Worm (Caenorhabditis elegans) whole organism, late embryonic: ENCODE measurements around the gene R13H7.2.

Experiments
- C08G9.2 ChIP-seq: sonication (generic microtip); optimal IDR thresholded peaks from 2 replicates; lab custom pipeline; 2016; ENCODE audit warnings: mild to moderate bottlenecking, missing genetic modification characterization, moderate library complexity, missing compliant biosample characterization
- F13H6.1 ChIP-seq: sonication (generic microtip); optimal IDR thresholded peaks from 2 replicates; lab custom pipeline; 2016; ENCODE audit warnings: missing genetic modification characterization, missing compliant biosample characterization
- K02D7.2 ChIP-seq: sonication (generic microtip); optimal IDR thresholded peaks from 2 replicates; lab custom pipeline; 2017; ENCODE audit warnings: mild to moderate bottlenecking, missing genetic modification characterization, missing compliant biosample characterization
- K09A11.1 ChIP-seq: sonication (generic microtip); optimal IDR thresholded peaks from 2 replicates; lab custom pipeline; 2017; ENCODE audit warnings: antibody characterized with exemption, mild to moderate bottlenecking, missing genetic modification characterization, missing compliant biosample characterization; ENCODE audit not compliant: insufficient read depth
- T23F11.4 ChIP-seq: fragments of 200-800 bp; sonication (Bioruptor generic); optimal IDR thresholded peaks from 2 replicates; lab custom pipeline; 2018; ENCODE audit warnings: mild to moderate bottlenecking, missing genetic modification characterization, missing compliant biosample characterization
- Y22D7AL.16 ChIP-seq: sonication (generic microtip); optimal IDR thresholded peaks from 2 replicates; lab custom pipeline; 2016; ENCODE audit warnings: missing genetic modification characterization, missing compliant biosample characterization
- ahr-1 ChIP-seq: sonication (generic microtip); optimal IDR thresholded peaks from 2 replicates; lab custom pipeline; 2016; ENCODE audit warnings: missing genetic modification characterization, missing compliant biosample characterization
- ama-1 ChIP-seq: fragments of 150-350 bp; optimal IDR thresholded peaks from 2 replicates; lab custom pipeline; 2014
- ceh-22 ChIP-seq: sonication (generic microtip); optimal IDR thresholded peaks from 2 replicates; lab custom pipeline; 2017; ENCODE audit warnings: missing biosample characterization, missing genetic modification characterization
- ceh-24 ChIP-seq: sonication (generic microtip); optimal IDR thresholded peaks from 2 replicates; lab custom pipeline; 2016; ENCODE audit warnings: mild to moderate bottlenecking, missing genetic modification characterization, missing compliant biosample characterization
- ceh-31 ChIP-seq: sonication (generic microtip); optimal IDR thresholded peaks from 2 replicates; lab custom pipeline; 2016; ENCODE audit warnings: missing genetic modification characterization, missing compliant biosample characterization
- ceh-34 ChIP-seq: sonication (generic microtip); optimal IDR thresholded peaks from 2 replicates; lab custom pipeline; 2016; ENCODE audit warnings: mild to moderate bottlenecking, missing genetic modification characterization, missing compliant biosample characterization
- ceh-6 ChIP-seq: fragments of 200-800 bp; sonication (Bioruptor generic); optimal IDR thresholded peaks from 2 replicates; lab custom pipeline; 2018; ENCODE audit warnings: mild to moderate bottlenecking, missing genetic modification characterization, missing compliant biosample characterization
- ceh-9 ChIP-seq: sonication (generic microtip); optimal IDR thresholded peaks from 2 replicates; lab custom pipeline; 2016; ENCODE audit warnings: mild to moderate bottlenecking, missing genetic modification characterization, inconsistent platforms, missing compliant biosample characterization
- dmd-4 ChIP-seq: sonication (generic microtip); optimal IDR thresholded peaks from 2 replicates; lab custom pipeline; 2016; ENCODE audit warnings: borderline replicate concordance, missing genetic modification characterization, missing compliant biosample characterization
- dve-1 ChIP-seq: sonication (generic microtip); optimal IDR thresholded peaks from 2 replicates; lab custom pipeline; 2017; ENCODE audit warnings: antibody characterized with exemption, mild to moderate bottlenecking, missing genetic modification characterization, missing compliant biosample characterization
- elt-2 ChIP-seq: sonication (generic microtip); optimal IDR thresholded peaks from 2 replicates; lab custom pipeline; 2016; ENCODE audit warnings: missing genetic modification reagents, missing genetic modification characterization, missing compliant biosample characterization
- elt-4 ChIP-seq: sonication (generic microtip); optimal IDR thresholded peaks from 2 replicates; lab custom pipeline; 2016; ENCODE audit warnings: missing genetic modification characterization, missing compliant biosample characterization
- eyg-1 ChIP-seq: sonication (generic microtip); optimal IDR thresholded peaks from 2 replicates; lab custom pipeline; 2016; ENCODE audit warnings: missing genotype, missing genetic modification characterization, missing compliant biosample characterization
- gmeb-2 ChIP-seq: sonication (generic microtip); optimal IDR thresholded peaks from 2 replicates; lab custom pipeline; 2016; ENCODE audit warnings: missing genetic modification characterization, inconsistent platforms, missing compliant biosample characterization
- hlh-15 ChIP-seq: sonication (generic microtip); optimal IDR thresholded peaks from 2 replicates; lab custom pipeline; 2016; ENCODE audit warnings: missing genetic modification characterization, missing compliant biosample characterization
- hlh-30 ChIP-seq: sonication (generic microtip); optimal IDR thresholded peaks from 2 replicates; lab custom pipeline; 2017; ENCODE audit warnings: antibody characterized with exemption, missing genetic modification characterization, missing compliant biosample characterization; ENCODE audit not compliant: insufficient read depth
- hlh-8 ChIP-seq: sonication (generic microtip); optimal IDR thresholded peaks from 2 replicates; lab custom pipeline; 2016; ENCODE audit warnings: missing genotype, missing genetic modification characterization, missing compliant biosample characterization
- lim-6 ChIP-seq: sonication (generic microtip); optimal IDR thresholded peaks from 2 replicates; lab custom pipeline; 2016; ENCODE audit warnings: missing genetic modification characterization, missing compliant biosample characterization
- lin-11 ChIP-seq: fragments of 200-800 bp; sonication (Bioruptor generic); optimal IDR thresholded peaks from 2 replicates; lab custom pipeline; 2018; ENCODE audit warnings: mild to moderate bottlenecking, missing genetic modification characterization, missing compliant biosample characterization
- madf-2 ChIP-seq: sonication (generic microtip); optimal IDR thresholded peaks from 2 replicates; lab custom pipeline; 2017; ENCODE audit warnings: missing genetic modification characterization, missing compliant biosample characterization
- nfya-1 ChIP-seq: sonication (generic microtip); optimal IDR thresholded peaks from 2 replicates; lab custom pipeline; 2017; ENCODE audit warnings: missing genetic modification characterization, mild to moderate bottlenecking, missing compliant biosample characterization, antibody characterized with exemption, moderate library complexity
- nhr-232 ChIP-seq: sonication (generic microtip); optimal IDR thresholded peaks from 2 replicates; lab custom pipeline; 2016; ENCODE audit warnings: missing genetic modification characterization, missing compliant biosample characterization
- pag-3 ChIP-seq: sonication (generic microtip); optimal IDR thresholded peaks from 2 replicates; lab custom pipeline; 2016; ENCODE audit warnings: missing compliant biosample characterization, missing genetic modification characterization, borderline replicate concordance
- pat-9 ChIP-seq: fragments of 200-800 bp; sonication (Bioruptor generic); optimal IDR thresholded peaks from 2 replicates; lab custom pipeline; 2018; ENCODE audit warnings: mild to moderate bottlenecking, missing genetic modification characterization, moderate library complexity, missing compliant biosample characterization
- pha-4 ChIP-seq: fragments of 150-350 bp; optimal IDR thresholded peaks from 2 replicates; lab custom pipeline; 2018; ENCODE audit warnings: missing biosample characterization, missing genetic modification reagents, missing genetic modification characterization
- pqm-1 ChIP-seq: sonication (generic microtip); optimal IDR thresholded peaks from 2 replicates; lab custom pipeline; 2016; ENCODE audit warnings: missing genetic modification characterization, missing compliant biosample characterization
- pros-1 ChIP-seq: fragments of 150-350 bp; optimal IDR thresholded peaks from 2 replicates; lab custom pipeline; 2014; ENCODE audit warnings: missing biosample characterization, missing genetic modification reagents, missing genetic modification characterization
- ref-2 ChIP-seq: sonication (generic microtip); optimal IDR thresholded peaks from 2 replicates; lab custom pipeline; 2016; ENCODE audit warnings: missing genetic modification characterization, missing compliant biosample characterization
- sox-2 ChIP-seq: fragments of 200-800 bp; sonication (Bioruptor generic); IDR thresholded peaks from 2 replicates; pipeline ENCODE4 v1.3.6; 2022; ENCODE audit warnings: missing genetic modification reagents, missing genetic modification characterization, missing compliant biosample characterization
- syd-9 ChIP-seq: sonication (generic microtip); optimal IDR thresholded peaks from 2 replicates; lab custom pipeline; 2016; ENCODE audit warnings: mild to moderate bottlenecking, missing genetic modification characterization, moderate library complexity, missing compliant biosample characterization
- tbx-2 ChIP-seq: sonication (generic microtip); optimal IDR thresholded peaks from 2 replicates; lab custom pipeline; 2016; ENCODE audit warnings: missing genetic modification characterization, missing compliant biosample characterization
- ttx-3 ChIP-seq: sonication (generic microtip); optimal IDR thresholded peaks from 2 replicates; lab custom pipeline; 2016; ENCODE audit warnings: missing genetic modification reagents, missing genetic modification characterization, missing compliant biosample characterization
- unc-3 ChIP-seq, 2 experiments: fragments of 200-800 bp in 1 of 2; sonication (Bioruptor generic) in 1 of 2; sonication (generic microtip) in 1 of 2; conservative IDR thresholded peaks in 1 of 2; optimal IDR thresholded peaks in 1 of 2; 2 replicates each; pipeline versions ENCODE4 v1.3.6 to Lab custom; 2016 to 2022; ENCODE audit warnings: missing compliant biosample characterization in 2 of 2, missing genetic modification characterization in 2 of 2, missing genetic modification reagents in 1 of 2
- unc-42 ChIP-seq: sonication (generic microtip); optimal IDR thresholded peaks from 2 replicates; lab custom pipeline; 2016; ENCODE audit warnings: missing genotype, missing genetic modification characterization, missing compliant biosample characterization
- unc-55 ChIP-seq: sonication (generic microtip); optimal IDR thresholded peaks from 2 replicates; lab custom pipeline; 2017; ENCODE audit warnings: missing biosample characterization, missing genetic modification reagents, missing genetic modification characterization

Gene R13H7.2

DNA sequence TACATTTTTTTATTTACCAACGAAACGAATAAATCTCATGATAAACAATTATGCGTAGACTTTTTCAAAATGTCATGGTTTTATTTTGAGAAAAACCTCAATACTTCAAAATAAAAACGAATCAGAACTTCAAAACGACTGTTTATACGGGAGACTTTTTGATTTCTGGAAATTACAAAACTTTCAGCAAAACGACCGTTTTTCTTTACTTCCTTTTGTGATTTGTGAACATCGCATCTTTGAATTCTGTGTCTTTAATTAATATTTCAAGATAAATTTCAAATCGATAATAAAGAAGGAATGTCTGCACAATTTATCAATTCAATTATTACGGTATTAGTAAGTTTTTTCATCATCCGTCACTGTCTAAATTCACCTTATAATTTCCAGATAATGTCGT lies 8.6 kb upstream of the R13H7.2 start, which contains the start of gene srx-20:
TSS of gene srx-20 (plus strand) at position 301 of the 400 bp plus-strand sequence.
- TF ChIP-seq gmeb-2 (tag; lab: Kevin White, UChicago) (no peak), nhr-232 (tag; lab: Kevin White, UChicago) (no peak), ceh-31 (tag; lab: Kevin White, UChicago) (no peak), pqm-1 (no peak), hlh-30 (tag; lab: Kevin White, UChicago) (no peak), eyg-1 (tag; lab: Kevin White, UChicago) (no peak), ceh-6 (GFP tag; lab: Kevin White, UChicago) (no peak), ceh-22 (tag; lab: Kevin White, UChicago) (no peak), pag-3 (tag; lab: Kevin White, UChicago) (no peak), madf-2 (tag; lab: Kevin White, UChicago) (no peak), Y22D7AL.16 (no peak), unc-3 (GFP tag; conservative IDR thresholded peaks at IDR 0.05; lab: Robert Waterston, UW) (no peak), unc-3 (tag; optimal IDR thresholded peaks at IDR 0.05; lab: Kevin White, UChicago) (no peak), dve-1 (tag; lab: Kevin White, UChicago) (no peak), lin-11 (tag; lab: Kevin White, UChicago) (no peak), elt-2 (tag; lab: Kevin White, UChicago) (no peak), unc-55 (GFP tag; lab: Kevin White, UChicago) (no peak), hlh-8 (tag; lab: Kevin White, UChicago) (no peak), elt-4 (no peak)
- TF ChIP-seq, all 69 proteins: peak for 0

DNA sequence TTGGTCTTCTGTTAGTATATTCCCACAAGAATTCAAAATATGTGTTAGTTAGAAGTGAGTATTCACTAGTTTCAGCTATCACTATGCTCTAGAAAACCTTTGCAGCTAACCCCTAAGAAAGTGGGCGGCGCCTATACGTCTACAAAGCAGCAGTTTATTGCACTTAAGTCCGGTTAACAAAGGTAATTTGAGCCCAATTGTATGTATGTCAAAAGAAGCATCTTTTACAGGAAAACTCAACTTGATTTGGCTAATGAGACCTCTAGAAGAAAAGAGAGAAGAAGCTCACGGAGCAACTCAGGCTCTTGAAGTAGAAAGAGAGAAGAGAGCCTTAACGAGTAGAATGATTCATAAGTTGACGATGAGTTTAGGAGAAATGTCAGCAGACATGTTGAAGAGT lies 6.4 kb downstream of the R13H7.2 start:
- TF ChIP-seq dmd-4 (tag; lab: Kevin White, UChicago) (no peak), hlh-15 (tag; lab: Kevin White, UChicago) (no peak), lim-6 (tag; lab: Kevin White, UChicago) (no peak), T23F11.4 (GFP tag; lab: Kevin White, UChicago) (no peak), syd-9 (no peak), ceh-34 (tag; lab: Kevin White, UChicago) (no peak), pqm-1 (no peak), K09A11.1 (tag; lab: Kevin White, UChicago) (no peak), pha-4 (tag; lab: Kevin White, UChicago) (no peak), ceh-9 (no peak), hlh-8 (tag; lab: Kevin White, UChicago) (no peak), ref-2 (tag; lab: Kevin White, UChicago) (no peak), ama-1 (lab: Kevin White, UChicago) (no peak), C08G9.2 (no peak), nhr-232 (tag; lab: Kevin White, UChicago) (no peak), ahr-1 (no peak), nfya-1 (tag; lab: Kevin White, UChicago) (no peak)

DNA sequence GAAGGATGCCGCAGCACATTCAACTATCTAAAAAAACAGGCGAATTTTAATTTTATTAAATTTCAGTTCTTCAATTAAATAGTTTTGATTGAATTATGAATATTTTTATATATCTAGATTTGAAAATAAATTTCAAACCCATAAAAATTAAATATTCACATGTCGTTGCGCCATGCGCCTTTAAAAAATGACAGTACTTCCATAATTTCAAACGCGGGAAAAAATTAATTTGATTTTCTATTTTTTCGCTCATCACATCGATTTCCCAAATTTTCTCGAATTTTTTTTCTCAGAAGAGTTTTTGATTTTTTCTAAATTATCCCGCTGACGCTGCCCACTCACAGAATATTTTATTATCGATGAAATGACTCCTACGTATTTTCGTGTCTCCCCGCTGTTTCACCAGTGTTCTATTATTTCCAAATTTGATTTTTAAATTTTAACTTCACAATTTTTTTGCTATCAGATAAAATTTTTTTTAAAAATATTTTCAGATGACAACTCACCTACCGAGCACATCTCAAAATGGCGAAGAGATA lies 16.6 kb downstream of the R13H7.2 start, which contains the start of gene lip-1:
TSS of gene lip-1 (plus strand) at position 489 of the 539 bp plus-strand sequence.
- TF ChIP-seq F13H6.1 (tag; lab: Kevin White, UChicago) (no peak), pag-3 (tag; lab: Kevin White, UChicago) (no peak), lim-6 (tag; lab: Kevin White, UChicago) (no peak), pros-1 (no peak), tbx-2 (no peak), lin-11 (tag; lab: Kevin White, UChicago) (no peak), pat-9 (no peak), hlh-8 (tag; lab: Kevin White, UChicago) (no peak), elt-4 (no peak), unc-42 (tag; lab: Kevin White, UChicago) (no peak), unc-55 (GFP tag; lab: Kevin White, UChicago) (no peak), ceh-24 (tag; lab: Kevin White, UChicago) (no peak), ceh-22 (tag; lab: Kevin White, UChicago) (no peak), ama-1 (lab: Kevin White, UChicago) (no peak), K02D7.2 (no peak), sox-2 (GFP tag; lab: Robert Waterston, UW) (no peak), ttx-3 (tag; lab: Kevin White, UChicago) (no peak)
